Fruit fly (Drosophila melanogaster): Measurements from ENCODE around the gene RhoGAP5A.

DNA sequence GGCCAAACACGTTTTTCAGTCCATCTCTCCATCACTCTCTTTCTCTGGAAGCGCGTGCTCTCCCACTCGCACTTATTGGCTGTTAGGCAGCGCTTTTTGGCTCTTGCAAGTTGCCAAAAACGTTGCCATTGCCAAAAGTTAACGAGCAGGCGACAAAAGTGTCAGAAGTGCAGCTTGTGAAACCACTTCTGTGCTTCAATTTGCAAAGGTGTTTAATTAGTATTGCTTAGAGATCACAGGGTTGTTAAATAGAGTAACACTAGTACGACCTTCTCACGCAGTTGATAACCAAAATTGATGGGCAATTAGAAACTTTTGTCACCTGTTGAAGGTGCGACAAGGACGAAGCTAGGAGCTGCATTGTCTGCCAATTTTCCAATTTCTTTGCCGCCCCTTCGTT is 10.1 kb downstream of the RhoGAP5A start:
- TF ChIP-seq Snoo (tag; optimal IDR thresholded peaks at IDR 0.05), result peak; percentile 61
- TF ChIP-seq CG8301 (tag; optimal IDR thresholded peaks at IDR 0.05), result no peak
- TF ChIP-seq CG32121 (GFP tag; IDR thresholded peaks at IDR 0.05), result peak; percentile 58; the same call in 1 of the 2 replicates
- peak; percentile 72 for TF ChIP-seq CG4496 (GFP tag; IDR thresholded peaks at IDR 0.05)
- TF ChIP-seq CG13204 (GFP tag; optimal IDR thresholded peaks at IDR 0.05), result no peak
- TF ChIP-seq EcR (GFP tag; optimal IDR thresholded peaks at IDR 0.05), result no peak
- no peak for TF ChIP-seq CG15710 (tag; optimal IDR thresholded peaks at IDR 0.05)
- peak; percentile 68; the same call in 2 of the 3 replicates for TF ChIP-seq fd96Ca (GFP tag; IDR thresholded peaks at IDR 0.05)
- TF ChIP-seq CG17806 (tag; optimal IDR thresholded peaks at IDR 0.05), result no peak
- TF ChIP-seq CG14655 (GFP tag; optimal IDR thresholded peaks at IDR 0.05), result no peak
- no peak for TF ChIP-seq CG8159 (tag; optimal IDR thresholded peaks at IDR 0.05)

Data from whole organism, pupa.